Fruit fly (Drosophila melanogaster): ENCODE measurements around the gene CG3294.

CG3294 gene

DNA sequence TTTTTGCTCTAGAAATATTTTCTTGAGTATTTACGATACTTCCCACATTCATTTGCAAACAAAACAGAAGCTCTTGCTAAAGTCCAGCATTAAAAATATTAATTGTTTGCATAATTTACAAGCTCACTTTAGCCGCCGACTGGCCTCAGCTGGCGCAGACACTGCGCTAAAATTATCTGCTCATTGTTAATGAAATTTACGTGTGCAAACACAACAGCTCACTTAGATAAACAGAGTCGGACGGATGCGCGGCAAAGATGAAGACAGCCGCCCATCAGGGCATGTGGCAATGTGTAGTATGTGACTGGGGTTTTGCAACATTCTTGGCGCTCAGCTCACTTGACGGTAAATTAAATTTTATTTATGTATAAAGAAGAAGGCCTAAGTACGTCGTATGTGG is 34.7 kb downstream of the CG3294 start:
- TF ChIP-seq fkh (GFP tag; optimal IDR thresholded peaks at IDR 0.05) = peak; percentile 91
- peak; percentile 67 for TF ChIP-seq Eip78C (GFP tag)
- no peak for TF ChIP-seq Met (GFP tag; optimal IDR thresholded peaks at IDR 0.05)
- TF ChIP-seq CG6854 (GFP tag; optimal IDR thresholded peaks at IDR 0.05) = no peak
- TF ChIP-seq esn (GFP tag; optimal IDR thresholded peaks at IDR 0.05) = peak; percentile 18

dm6 chr2L:4830490-4830889 is 36.1 kb downstream of the CG3294 start, which contains the start of gene Fnta:
Gene Fnta, minus strand, starts transcription at chr2L:4830693.
- TF ChIP-seq spab (GFP tag; optimal IDR thresholded peaks at IDR 0.05) = no peak
- no peak for TF ChIP-seq CG11902 (GFP tag; optimal IDR thresholded peaks at IDR 0.05)
- TF ChIP-seq CG10631 (GFP tag; optimal IDR thresholded peaks at IDR 0.05) = no peak
- TF ChIP-seq CG3032 (tag; optimal IDR thresholded peaks at IDR 0.05) = peak; percentile 4
- TF ChIP-seq CG6854 (GFP tag; optimal IDR thresholded peaks at IDR 0.05) = peak; percentile 31

- TF ChIP-seq Sox15 (GFP tag; optimal IDR thresholded peaks at IDR 0.05) = no peak
- no peak for TF ChIP-seq fkh (GFP tag; optimal IDR thresholded peaks at IDR 0.05)
- TF ChIP-seq Eip78C (GFP tag) = peak; percentile 6
These were observed 40.8 kb downstream of the CG3294 start, which contains the start of gene Ir25a for dm6 chr2L:4835091-4835689. Gene Ir25a, minus strand, starts transcription at chr2L:4835300.

dm6 chr2L:4836193-4836592 is 41.8 kb downstream of the CG3294 start:
- TF ChIP-seq Hr39 (GFP tag; optimal IDR thresholded peaks at IDR 0.05) = no peak
- no peak for TF ChIP-seq CG8319 (GFP tag; optimal IDR thresholded peaks at IDR 0.05)
- peak; percentile 12 for TF ChIP-seq Hr4 (GFP tag; optimal IDR thresholded peaks at IDR 0.05)
- peak; percentile 30 for TF ChIP-seq Eip78C (GFP tag)
- TF ChIP-seq eg (GFP tag; IDR thresholded peaks at IDR 0.05) = 0 out of 3 replicates have a peak, but pooled peaks have one; percentile 62
- no peak for TF ChIP-seq CG16779 (tag; optimal IDR thresholded peaks at IDR 0.05)
- TF ChIP-seq CG32006 (GFP tag; optimal IDR thresholded peaks at IDR 0.05) = no peak
- peak; percentile 35; the same call in 1 of the 2 replicates for TF ChIP-seq CG15336 (GFP tag; IDR thresholded peaks at IDR 0.05)

- TF ChIP-seq CG6163 (GFP tag; IDR thresholded peaks at IDR 0.05) = peak; percentile 100
- TF ChIP-seq CG1621 (tag; optimal IDR thresholded peaks at IDR 0.05) = peak; percentile 99
- TF ChIP-seq CG32006 (GFP tag; optimal IDR thresholded peaks at IDR 0.05) = peak; percentile 100
- peak; percentile 99 for TF ChIP-seq cyc (GFP tag; optimal IDR thresholded peaks at IDR 0.05)
- peak; percentile 100 for TF ChIP-seq Eip78C (GFP tag)
- peak; percentile 99 for TF ChIP-seq CG11762 (GFP tag; optimal IDR thresholded peaks at IDR 0.05; ENCODE audit: insufficient read depth)
- peak; percentile 99 for TF ChIP-seq Gug (GFP tag; IDR thresholded peaks at IDR 0.05)
- TF ChIP-seq Eip75B (GFP tag; optimal IDR thresholded peaks at IDR 0.05) = peak; percentile 99
- peak; percentile 99 for TF ChIP-seq Met (GFP tag; optimal IDR thresholded peaks at IDR 0.05)
- peak; percentile 100 for TF ChIP-seq net (GFP tag; optimal IDR thresholded peaks at IDR 0.05)
- TF ChIP-seq topi (GFP tag; optimal IDR thresholded peaks at IDR 0.05) = peak; percentile 99
- TF ChIP-seq fd59A (GFP tag; optimal IDR thresholded peaks at IDR 0.05) = peak; percentile 98
- TF ChIP-seq spab (GFP tag; optimal IDR thresholded peaks at IDR 0.05) = peak; percentile 98
- peak; percentile 97 for TF ChIP-seq vri (GFP tag; optimal IDR thresholded peaks at IDR 0.05)
- peak; percentile 99 for TF ChIP-seq acj6 (GFP tag; optimal IDR thresholded peaks at IDR 0.05)
- peak; percentile 94 for TF ChIP-seq CG6808 (GFP tag; optimal IDR thresholded peaks at IDR 0.05)
- TF ChIP-seq CG9139 (GFP tag; optimal IDR thresholded peaks at IDR 0.05) = peak; percentile 93
- TF ChIP-seq Ets96B (tag; optimal IDR thresholded peaks at IDR 0.05) = peak; percentile 99
- peak; percentile 99 for TF ChIP-seq CG10669 (GFP tag; optimal IDR thresholded peaks at IDR 0.05)
- TF ChIP-seq Sox15 (GFP tag; optimal IDR thresholded peaks at IDR 0.05) = peak; percentile 98
- TF ChIP-seq dsx (GFP tag; optimal IDR thresholded peaks at IDR 0.05; ENCODE audit: poor library complexity, severe bottlenecking) = peak; percentile 96
- TF ChIP-seq OdsH (GFP tag; optimal IDR thresholded peaks at IDR 0.05) = peak; percentile 100
- TF ChIP-seq CG11294 (GFP tag; IDR thresholded peaks at IDR 0.05) = peak; percentile 99
- TF ChIP-seq Lpt (GFP tag; optimal IDR thresholded peaks at IDR 0.05) = peak; percentile 99
- TF ChIP-seq Sox102F (GFP tag; optimal IDR thresholded peaks at IDR 0.05) = peak; percentile 99
- peak; percentile 98 for TF ChIP-seq Smox (GFP tag; optimal IDR thresholded peaks at IDR 0.05)
- peak; percentile 98 for TF ChIP-seq CG16779 (tag; optimal IDR thresholded peaks at IDR 0.05)
- TF ChIP-seq Sox14 (GFP tag; optimal IDR thresholded peaks at IDR 0.05) = peak; percentile 100
- peak; percentile 99 for TF ChIP-seq CG7368 (GFP tag; optimal IDR thresholded peaks at IDR 0.05)
- peak; percentile 99 for TF ChIP-seq achi (GFP tag; optimal IDR thresholded peaks at IDR 0.05)
- TF ChIP-seq Hr4 (GFP tag; optimal IDR thresholded peaks at IDR 0.05) = peak; percentile 100
- TF ChIP-seq esn (GFP tag; optimal IDR thresholded peaks at IDR 0.05) = peak; percentile 99
These were observed 43.5 kb downstream of the CG3294 start, which contains the start of the genes tank and CG12194 for dm6 chr2L:4837772-4838397. Gene tank, minus strand, starts transcription at chr2L:4837999. Gene CG12194, plus strand, starts transcription at chr2L:4838347.
